Fruit fly (Drosophila melanogaster) whole organism, pupa: Measurements from ENCODE around the gene nonC.

ENCODE experiments used
- CG10348 ChIP-seq: fragments of 200-800 bp; sonication (Bioruptor generic); IDR thresholded peaks from 2 replicates; pipeline ENCODE4 v1.3.6; 2022; ENCODE audit warnings: missing biosample characterization, missing genetic modification characterization
- CG12605 ChIP-seq: fragments of 200-800 bp; sonication (Bioruptor generic); IDR thresholded peaks from 2 replicates; pipeline ENCODE4 v1.3.6; 2022; ENCODE audit warnings: missing biosample characterization, missing genetic modification characterization
- CG13204 ChIP-seq: fragments of 200-800 bp; sonication (Bioruptor generic); optimal IDR thresholded peaks from 2 replicates; lab custom pipeline; 2018; ENCODE audit warnings: missing biosample characterization, mild to moderate bottlenecking, missing genetic modification characterization, moderate library complexity
- CG14655 ChIP-seq: fragments of 200-800 bp; sonication (Bioruptor generic); optimal IDR thresholded peaks from 3 replicates; lab custom pipeline; 2017; ENCODE audit warnings: mild to moderate bottlenecking, missing biosample characterization, missing genetic modification reagents, missing genetic modification characterization
- CG15710 ChIP-seq: fragments of 200-800 bp; sonication (Bioruptor generic); optimal IDR thresholded peaks from 2 replicates; lab custom pipeline; 2018; ENCODE audit warnings: missing biosample characterization, mild to moderate bottlenecking, missing genetic modification characterization, moderate library complexity
- CG17806 ChIP-seq: fragments of 200-800 bp; sonication (Bioruptor generic); optimal IDR thresholded peaks from 2 replicates; lab custom pipeline; 2018; ENCODE audit warnings: missing biosample characterization, mild to moderate bottlenecking, missing genetic modification characterization, moderate library complexity
- CG32121 ChIP-seq: fragments of 200-800 bp; sonication (Bioruptor generic); IDR thresholded peaks from 2 replicates; pipeline ENCODE4 v1.3.6; 2022; ENCODE audit warnings: missing biosample characterization, missing genetic modification characterization
- CG34367 ChIP-seq: fragments of 200-800 bp; sonication (Bioruptor generic); optimal IDR thresholded peaks from 2 replicates; lab custom pipeline; 2018; ENCODE audit warnings: missing biosample characterization, mild to moderate bottlenecking, missing genetic modification characterization
- CG4496 ChIP-seq: fragments of 200-800 bp; sonication (Bioruptor generic); IDR thresholded peaks from 3 replicates; pipeline ENCODE4 v1.3.6; 2022; ENCODE audit warnings: missing biosample characterization, missing genetic modification characterization
- CG8159 ChIP-seq: fragments of 200-800 bp; sonication (Bioruptor generic); optimal IDR thresholded peaks from 3 replicates; lab custom pipeline; 2018; ENCODE audit warnings: missing biosample characterization, mild to moderate bottlenecking, missing genetic modification characterization, moderate library complexity
- CG8301 ChIP-seq: fragments of 200-800 bp; sonication (Bioruptor generic); optimal IDR thresholded peaks from 2 replicates; lab custom pipeline; 2018; ENCODE audit warnings: missing biosample characterization, mild to moderate bottlenecking, missing genetic modification characterization
- CG9948 ChIP-seq: fragments of 200-800 bp; sonication (Bioruptor generic); optimal IDR thresholded peaks from 2 replicates; lab custom pipeline; 2018; ENCODE audit warnings: missing biosample characterization, mild to moderate bottlenecking, missing genetic modification characterization, moderate library complexity
- D1 ChIP-seq: fragments of 200-800 bp; sonication (Bioruptor generic); optimal IDR thresholded peaks from 2 replicates; lab custom pipeline; 2018; ENCODE audit warnings: missing biosample characterization, mild to moderate bottlenecking, missing genetic modification characterization, moderate library complexity
- EcR ChIP-seq: fragments of 200-800 bp; sonication (Bioruptor generic); optimal IDR thresholded peaks from 3 replicates; lab custom pipeline; 2019; ENCODE audit warnings: missing biosample characterization, missing genetic modification characterization, mild to moderate bottlenecking, moderate library complexity, missing genetic modification reagents
- Ets98B ChIP-seq: fragments of 200-800 bp; sonication (Bioruptor generic); IDR thresholded peaks from 2 replicates; pipeline ENCODE4 v1.3.6; 2022; ENCODE audit warnings: missing biosample characterization, missing genetic modification characterization
- Pif1A ChIP-seq: fragments of 200-800 bp; sonication (Bioruptor generic); optimal IDR thresholded peaks from 3 replicates; lab custom pipeline; 2016; ENCODE audit warnings: missing biosample characterization, missing genetic modification characterization
- Pif1B ChIP-seq: fragments of 200-800 bp; sonication (Bioruptor generic); optimal IDR thresholded peaks from 3 replicates; lab custom pipeline; 2016; ENCODE audit warnings: missing biosample characterization, missing genetic modification characterization
- Snoo ChIP-seq: fragments of 200-800 bp; sonication (Bioruptor generic); optimal IDR thresholded peaks from 3 replicates; lab custom pipeline; 2017; ENCODE audit warnings: missing biosample characterization, mild to moderate bottlenecking, missing genetic modification characterization, inconsistent platforms
- fd96Ca ChIP-seq: fragments of 200-800 bp; sonication (Bioruptor generic); IDR thresholded peaks from 3 replicates; pipeline ENCODE4 v1.3.6; 2022; ENCODE audit warnings: missing biosample characterization, missing genetic modification characterization
- gl ChIP-seq: fragments of 200-800 bp; sonication (Bioruptor generic); optimal IDR thresholded peaks from 2 replicates; lab custom pipeline; 2018; ENCODE audit warnings: missing biosample characterization, mild to moderate bottlenecking, missing genetic modification characterization
- rn ChIP-seq: fragments of 200-800 bp; sonication (Bioruptor generic); IDR thresholded peaks from 2 replicates; pipeline ENCODE4 v1.3.6; 2022; ENCODE audit warnings: missing biosample characterization, missing genetic modification characterization

Gene nonC

DNA sequence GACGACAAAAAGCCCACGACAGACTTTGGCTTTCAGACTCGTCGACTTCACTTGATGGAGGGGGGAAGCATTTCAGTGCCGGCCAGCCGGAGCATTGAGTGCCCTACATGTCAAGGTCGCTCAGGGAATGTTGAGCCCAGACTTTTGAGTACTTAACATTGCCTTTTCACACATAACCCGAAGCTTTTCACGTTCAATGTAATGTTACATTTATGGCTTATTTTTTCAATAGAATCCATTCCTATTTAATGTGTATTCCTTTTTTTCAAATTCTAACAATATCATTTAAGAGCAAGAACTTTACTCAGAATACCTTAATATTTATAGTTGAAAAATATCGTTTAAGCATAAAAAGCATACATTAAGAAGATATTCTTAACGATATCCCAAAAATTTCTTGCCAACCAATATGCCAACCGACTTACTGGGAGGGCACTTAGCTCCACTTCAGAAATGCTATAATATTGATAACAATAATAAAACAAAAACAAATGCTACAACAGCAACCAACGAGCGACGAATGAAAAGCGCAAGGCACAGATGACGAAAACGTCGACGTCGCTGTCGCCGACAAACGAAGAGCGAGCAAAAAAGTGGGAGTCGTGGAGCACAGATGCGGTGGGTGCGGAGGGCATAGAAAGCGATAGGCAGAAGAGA, 35.6 kb downstream of the nonC start:
- TF ChIP-seq fd96Ca (GFP tag; lab: Robert Waterston, UW) = peak; percentile 68
- peak; percentile 55 for TF ChIP-seq CG34367 (tag; lab: Kevin White, UChicago)
- peak; percentile 80 for TF ChIP-seq CG4496 (GFP tag; lab: Robert Waterston, UW)
- TF ChIP-seq Ets98B (GFP tag; lab: Robert Waterston, UW) = peak; percentile 37; the same call in 1 of the 2 replicates
- TF ChIP-seq CG9948 (tag; lab: Kevin White, UChicago) = peak; percentile 70
- peak; percentile 66 for TF ChIP-seq CG13204
- peak; percentile 92 for TF ChIP-seq CG14655 (GFP tag; lab: Kevin White, UChicago)
- TF ChIP-seq CG8159 (tag; lab: Kevin White, UChicago) = peak; percentile 88
- no peak for TF ChIP-seq rn (GFP tag; lab: Robert Waterston, UW)
- TF ChIP-seq EcR (GFP tag; lab: Kevin White, UChicago) = no peak
- TF ChIP-seq gl (tag; lab: Kevin White, UChicago) = no peak
- TF ChIP-seq CG15710 (tag; lab: Kevin White, UChicago) = peak; percentile 59
- peak; percentile 22 for TF ChIP-seq D1 (tag; lab: Kevin White, UChicago)
- no peak; the same call in 1 of the 2 replicates for TF ChIP-seq CG10348 (GFP tag; lab: Robert Waterston, UW)
- no peak for TF ChIP-seq CG12605 (GFP tag; lab: Robert Waterston, UW)
- peak; percentile 73 for TF ChIP-seq Pif1A (GFP tag; lab: Kevin White, UChicago)
- TF ChIP-seq CG8301 (tag; lab: Kevin White, UChicago) = peak; percentile 82
- TF ChIP-seq CG17806 (tag; lab: Kevin White, UChicago) = peak; percentile 69
- peak; percentile 42 for TF ChIP-seq Pif1B (GFP tag; lab: Kevin White, UChicago)
- TF ChIP-seq CG32121 (GFP tag; lab: Robert Waterston, UW) = no peak
- peak; percentile 84 for TF ChIP-seq Snoo

DNA sequence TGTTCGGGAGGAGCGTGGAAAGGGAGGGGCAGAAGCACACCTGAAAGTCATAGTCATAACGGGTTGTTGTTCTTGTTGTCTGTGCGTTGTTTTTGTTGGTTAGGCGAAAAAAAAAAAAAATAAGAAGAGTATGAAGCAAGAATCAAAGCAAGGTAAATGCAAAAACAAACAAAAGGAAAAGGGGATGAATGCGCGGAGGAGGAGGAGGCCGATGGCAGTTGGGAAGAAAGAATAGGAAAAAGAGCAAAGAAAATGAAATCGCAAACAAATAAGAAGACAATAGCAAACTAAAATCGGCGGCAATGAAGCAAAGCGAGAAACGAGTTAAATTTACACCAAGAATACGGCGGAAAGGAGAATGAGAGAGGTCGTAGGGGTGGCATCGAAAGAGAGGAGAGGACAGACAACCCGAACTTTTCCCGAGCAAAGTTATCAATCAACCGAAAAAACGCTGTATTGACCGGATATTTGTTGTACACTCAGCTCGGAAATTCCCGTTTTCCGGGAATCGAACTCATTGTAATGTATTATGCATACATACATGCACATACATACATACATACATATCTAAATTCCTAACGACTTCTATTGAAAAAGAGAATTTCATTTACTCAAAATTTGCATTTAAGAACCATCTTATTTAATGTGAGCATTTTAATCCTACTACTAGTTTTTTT, 36.3 kb downstream of the nonC start:
- TF ChIP-seq EcR (GFP tag; lab: Kevin White, UChicago) (no peak), fd96Ca (GFP tag; lab: Robert Waterston, UW) (0 out of 3 replicates have a peak, but pooled peaks have one; percentile 14), Ets98B (GFP tag; lab: Robert Waterston, UW) (peak; percentile 6; the same call in 1 of the 2 replicates), CG8301 (tag; lab: Kevin White, UChicago) (peak; percentile 30), CG10348 (GFP tag; lab: Robert Waterston, UW) (no peak), rn (GFP tag; lab: Robert Waterston, UW) (no peak), gl (tag; lab: Kevin White, UChicago) (peak; percentile 18), CG34367 (tag; lab: Kevin White, UChicago) (no peak), CG9948 (tag; lab: Kevin White, UChicago) (peak; percentile 12), CG13204 (no peak), CG4496 (GFP tag; lab: Robert Waterston, UW) (peak; percentile 38; the same call in 2 of the 3 replicates), CG8159 (tag; lab: Kevin White, UChicago) (peak; percentile 4), CG12605 (GFP tag; lab: Robert Waterston, UW) (peak; percentile 38; the same call in 1 of the 2 replicates), CG14655 (GFP tag; lab: Kevin White, UChicago) (peak; percentile 31)

DNA sequence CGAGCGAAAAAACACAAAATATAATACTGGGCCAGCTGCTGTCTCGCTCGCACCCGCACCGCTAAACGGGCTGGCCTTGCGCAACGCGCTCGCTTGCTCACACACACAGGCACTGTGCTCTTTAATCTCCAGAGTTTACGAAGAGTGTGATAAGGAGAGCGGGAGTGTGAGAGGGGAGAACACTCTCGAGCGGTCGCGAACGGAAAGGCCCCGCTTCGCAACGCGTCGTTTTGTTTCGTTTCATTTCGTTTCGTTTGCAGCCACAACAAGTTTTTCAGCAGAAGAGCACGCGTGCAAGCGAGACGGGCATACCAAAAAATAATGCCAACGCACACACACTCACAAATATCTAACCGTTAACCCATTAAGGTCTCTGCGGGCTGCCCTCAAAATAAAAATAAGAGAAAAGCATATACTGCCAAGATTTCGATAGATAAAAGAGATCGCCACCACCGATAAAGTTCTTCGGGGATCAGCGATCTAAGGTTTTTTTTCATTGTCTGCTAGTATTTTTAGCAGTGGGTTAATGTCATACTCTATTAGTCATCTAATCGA, 37.3 kb downstream of the nonC start:
- peak; percentile 81 for TF ChIP-seq CG8159 (tag; lab: Kevin White, UChicago)
- peak; percentile 78 for TF ChIP-seq Pif1A (GFP tag; lab: Kevin White, UChicago)
- TF ChIP-seq CG12605 (GFP tag; lab: Robert Waterston, UW) = peak; percentile 63; the same call in 1 of the 2 replicates
- peak; percentile 70 for TF ChIP-seq rn (GFP tag; lab: Robert Waterston, UW)
- TF ChIP-seq CG17806 (tag; lab: Kevin White, UChicago) = peak; percentile 70
- peak; percentile 76 for TF ChIP-seq EcR (GFP tag; lab: Kevin White, UChicago)
- TF ChIP-seq CG4496 (GFP tag; lab: Robert Waterston, UW) = peak; percentile 92
- peak; percentile 87 for TF ChIP-seq CG14655 (GFP tag; lab: Kevin White, UChicago)
- peak; percentile 47 for TF ChIP-seq CG34367 (tag; lab: Kevin White, UChicago)
- TF ChIP-seq CG10348 (GFP tag; lab: Robert Waterston, UW) = no peak
- peak; percentile 85 for TF ChIP-seq CG32121 (GFP tag; lab: Robert Waterston, UW)
- TF ChIP-seq Pif1B (GFP tag; lab: Kevin White, UChicago) = peak; percentile 75
- peak; percentile 86 for TF ChIP-seq Ets98B (GFP tag; lab: Robert Waterston, UW)
- TF ChIP-seq CG15710 (tag; lab: Kevin White, UChicago) = peak; percentile 79
- TF ChIP-seq CG9948 (tag; lab: Kevin White, UChicago) = peak; percentile 67
- peak; percentile 55 for TF ChIP-seq gl (tag; lab: Kevin White, UChicago)
- TF ChIP-seq CG13204 = peak; percentile 94
- TF ChIP-seq Snoo = peak; percentile 69
- peak; percentile 79 for TF ChIP-seq CG8301 (tag; lab: Kevin White, UChicago)
- TF ChIP-seq D1 (tag; lab: Kevin White, UChicago) = no peak
- TF ChIP-seq fd96Ca (GFP tag; lab: Robert Waterston, UW) = peak; percentile 93

DNA sequence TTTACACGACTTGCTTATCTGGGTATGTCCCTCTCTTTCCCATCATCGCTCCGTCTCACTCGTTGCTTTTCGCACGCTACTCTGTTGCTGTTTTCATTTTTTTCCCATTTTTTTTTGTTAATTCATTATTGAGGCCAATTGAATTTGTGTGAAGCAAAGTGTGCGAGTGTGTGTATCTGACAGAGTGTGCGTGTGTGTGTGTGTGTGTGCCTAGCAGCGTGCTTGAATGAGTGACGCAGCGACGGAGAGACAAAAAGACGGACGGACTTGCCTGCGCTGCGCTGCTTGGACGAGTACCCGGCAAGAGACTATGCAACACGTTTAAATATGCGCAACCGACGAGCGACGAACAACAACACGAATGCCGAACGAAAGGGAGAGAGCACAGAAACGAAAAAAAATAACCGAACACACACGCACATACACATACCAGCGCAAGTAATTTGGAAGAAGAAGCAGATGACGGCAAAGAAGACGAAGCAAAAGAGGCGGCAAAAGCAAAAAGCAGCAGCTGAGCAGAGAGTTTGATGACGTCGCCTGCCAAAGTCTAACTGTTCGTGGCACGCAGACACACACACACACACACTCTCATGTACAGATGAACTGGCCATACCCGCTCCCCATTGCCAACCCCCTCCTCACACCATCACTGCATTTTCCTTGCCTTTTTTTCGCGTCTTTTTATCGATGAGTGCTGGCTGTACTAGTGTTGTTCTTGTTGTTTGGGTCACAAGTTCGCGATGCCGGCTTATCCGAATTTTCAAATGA, 38.4 kb downstream of the nonC start:
- TF ChIP-seq CG17806 (tag; lab: Kevin White, UChicago) (no peak), Pif1B (GFP tag; lab: Kevin White, UChicago) (no peak), CG15710 (tag; lab: Kevin White, UChicago) (no peak), fd96Ca (GFP tag; lab: Robert Waterston, UW) (peak; percentile 68; the same call in 2 of the 3 replicates), EcR (GFP tag; lab: Kevin White, UChicago) (peak; percentile 50), CG14655 (GFP tag; lab: Kevin White, UChicago) (no peak)
- TF ChIP-seq, all 21 proteins: peak for 2
